Worm (Caenorhabditis elegans) whole organism, late embryonic: ENCODE data around the gene Y50D4A.10.

ENCODE experiments used
- ceh-6 ChIP-seq: fragments of 200-800 bp; sonication (Bioruptor generic); optimal IDR thresholded peaks from 2 replicates; lab custom pipeline; 2018; ENCODE audit warnings: mild to moderate bottlenecking, missing genetic modification characterization, missing compliant biosample characterization
- elt-2 ChIP-seq: sonication (generic microtip); optimal IDR thresholded peaks from 2 replicates; lab custom pipeline; 2016; ENCODE audit warnings: missing genetic modification reagents, missing genetic modification characterization, missing compliant biosample characterization
- unc-55 ChIP-seq: sonication (generic microtip); optimal IDR thresholded peaks from 2 replicates; lab custom pipeline; 2017; ENCODE audit warnings: missing biosample characterization, missing genetic modification reagents, missing genetic modification characterization

DNA sequence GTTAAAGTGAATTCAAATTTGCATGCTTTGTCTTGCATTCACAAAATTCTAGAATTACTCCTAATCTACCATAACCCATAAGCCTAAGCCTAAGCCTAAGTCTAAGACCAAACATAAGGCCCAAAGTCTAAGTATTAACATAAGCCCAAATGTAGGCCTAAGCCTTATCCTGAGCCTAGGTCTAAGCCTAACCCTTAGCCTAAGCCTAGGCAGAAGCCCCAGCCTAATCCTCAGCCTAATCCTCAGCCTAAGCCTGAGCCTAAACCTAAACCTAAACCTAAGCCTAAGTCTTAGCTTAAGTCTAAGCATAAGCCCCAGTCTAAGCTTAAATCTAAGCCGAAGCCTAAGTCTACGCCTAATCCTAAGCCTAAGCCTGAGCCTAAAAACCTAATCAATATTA lies 49.8 kb downstream of the Y50D4A.10 start:
- TF ChIP-seq unc-55 (GFP tag; lab: Kevin White, UChicago) (no peak), ceh-6 (no peak), elt-2 (tag; lab: Kevin White, UChicago) (no peak)
